Fruit fly (Drosophila melanogaster) whole organism, embryonic: ENCODE data around the gene Tcs4.

Experiments
- Abd-B ChIP-seq: fragments of 200-800 bp; sonication (Bioruptor generic); optimal IDR thresholded peaks from 2 replicates; lab custom pipeline; 2018; ENCODE audit warnings: missing biosample characterization, mild to moderate bottlenecking, missing genetic modification characterization, moderate library complexity
- Asciz ChIP-seq: fragments of 200-800 bp; sonication (Bioruptor generic); optimal IDR thresholded peaks from 2 replicates; lab custom pipeline; 2017; ENCODE audit warnings: missing biosample characterization, mild to moderate bottlenecking, missing genetic modification characterization, missing genetic modification reagents
- Atf-2 ChIP-seq: fragments of 200-800 bp; sonication (Bioruptor generic); optimal IDR thresholded peaks from 2 replicates; lab custom pipeline; 2016; ENCODE audit warnings: missing biosample characterization, missing genetic modification characterization
- BEAF-32 ChIP-seq: fragments of 200-800 bp; sonication (Bioruptor generic); optimal IDR thresholded peaks from 3 replicates; lab custom pipeline; 2017; ENCODE audit warnings: missing biosample characterization, missing genetic modification characterization, mild to moderate bottlenecking, moderate library complexity, missing genetic modification reagents
- Bdp1 ChIP-seq: fragments of 200-800 bp; sonication (Bioruptor generic); optimal IDR thresholded peaks from 3 replicates; lab custom pipeline; 2016; ENCODE audit warnings: missing biosample characterization, missing genetic modification characterization
- CG10147 ChIP-seq: fragments of 200-800 bp; sonication (Bioruptor generic); optimal IDR thresholded peaks from 2 replicates; lab custom pipeline; 2019; ENCODE audit warnings: missing biosample characterization, mild to moderate bottlenecking, missing genetic modification characterization, moderate library complexity
- CG10543 ChIP-seq: fragments of 200-800 bp; sonication (Bioruptor generic); optimal IDR thresholded peaks from 3 replicates; lab custom pipeline; 2017; ENCODE audit warnings: missing biosample characterization, mild to moderate bottlenecking, missing genetic modification characterization, moderate library complexity
- CG11504 ChIP-seq: fragments of 200-800 bp; sonication (Bioruptor generic); optimal IDR thresholded peaks from 3 replicates; lab custom pipeline; 2019; ENCODE audit warnings: missing biosample characterization, mild to moderate bottlenecking, missing genetic modification characterization, moderate library complexity
- CG12769 ChIP-seq: fragments of 200-800 bp; sonication (Bioruptor generic); optimal IDR thresholded peaks from 2 replicates; lab custom pipeline; 2019; ENCODE audit warnings: missing biosample characterization, mild to moderate bottlenecking, missing genetic modification characterization, moderate library complexity
- CG13296 ChIP-seq: fragments of 200-800 bp; sonication (Bioruptor generic); optimal IDR thresholded peaks from 3 replicates; lab custom pipeline; 2018; ENCODE audit warnings: missing biosample characterization, mild to moderate bottlenecking, missing genetic modification characterization
- CG14667 ChIP-seq: fragments of 200-800 bp; sonication (Bioruptor generic); IDR thresholded peaks from 2 replicates; pipeline ENCODE4 v1.3.6; 2022; ENCODE audit warnings: missing biosample characterization, missing genetic modification characterization
- CG1602 ChIP-seq: fragments of 200-800 bp; sonication (Bioruptor generic); optimal IDR thresholded peaks from 3 replicates; lab custom pipeline; 2016; ENCODE audit warnings: missing biosample characterization, missing genetic modification characterization
- CG16815 ChIP-seq: fragments of 200-800 bp; sonication (Bioruptor generic); optimal IDR thresholded peaks from 3 replicates; lab custom pipeline; 2017; ENCODE audit warnings: missing biosample characterization, mild to moderate bottlenecking, missing genetic modification characterization
- CG2116 ChIP-seq: fragments of 200-800 bp; sonication (Bioruptor generic); optimal IDR thresholded peaks from 3 replicates; lab custom pipeline; 2018; ENCODE audit warnings: missing biosample characterization, mild to moderate bottlenecking, missing genetic modification characterization
- CG2678 ChIP-seq: fragments of 200-800 bp; sonication (Bioruptor generic); optimal IDR thresholded peaks from 3 replicates; lab custom pipeline; 2019; ENCODE audit warnings: missing biosample characterization, mild to moderate bottlenecking, missing genetic modification characterization, moderate library complexity
- CG32532 ChIP-seq: fragments of 200-800 bp; sonication (Bioruptor generic); IDR thresholded peaks from 2 replicates; pipeline ENCODE4 v1.3.6; 2022; ENCODE audit warnings: missing biosample characterization, missing genetic modification characterization
- CG3407 ChIP-seq: fragments of 200-800 bp; sonication (Bioruptor generic); optimal IDR thresholded peaks from 2 replicates; lab custom pipeline; 2018; ENCODE audit warnings: missing biosample characterization, mild to moderate bottlenecking, missing genetic modification characterization
- CG3838 ChIP-seq: fragments of 200-800 bp; sonication (Bioruptor generic); optimal IDR thresholded peaks from 3 replicates; lab custom pipeline; 2016; ENCODE audit warnings: missing biosample characterization, missing genetic modification characterization
- CG43689 ChIP-seq: fragments of 200-800 bp; sonication (Bioruptor generic); IDR thresholded peaks from 2 replicates; pipeline ENCODE4 v1.3.6; 2022; ENCODE audit warnings: missing biosample characterization, missing genetic modification characterization
- CG4854 ChIP-seq: fragments of 200-800 bp; sonication (Bioruptor generic); optimal IDR thresholded peaks from 2 replicates; lab custom pipeline; 2016; ENCODE audit warnings: missing biosample characterization, missing genetic modification characterization, inconsistent platforms
- CG6683 ChIP-seq: fragments of 200-800 bp; sonication (Bioruptor generic); optimal IDR thresholded peaks from 2 replicates; lab custom pipeline; 2017; ENCODE audit warnings: missing biosample characterization, mild to moderate bottlenecking, missing genetic modification characterization, missing genetic modification reagents
- CG6791 ChIP-seq: fragments of 200-800 bp; sonication (Bioruptor generic); IDR thresholded peaks from 3 replicates; pipeline ENCODE4 v1.3.6; 2022; ENCODE audit warnings: missing biosample characterization, missing genetic modification characterization; ENCODE audit not compliant: partially characterized antibody
- Dek ChIP-seq: fragments of 200-800 bp; sonication (Bioruptor generic); optimal IDR thresholded peaks from 3 replicates; lab custom pipeline; 2019; ENCODE audit warnings: missing biosample characterization, mild to moderate bottlenecking, missing genetic modification characterization, moderate library complexity
- Dfd ChIP-seq, 2 experiments: fragments of >200 bp; optimal IDR thresholded peaks; 2 replicates each; lab custom pipeline; 2017; ENCODE audit warnings: missing biosample characterization in 2 of 2, missing genetic modification characterization in 2 of 2
- Dp ChIP-seq: fragments of 200-800 bp; sonication (Bioruptor generic); optimal IDR thresholded peaks from 2 replicates; lab custom pipeline; 2018; ENCODE audit warnings: missing biosample characterization, mild to moderate bottlenecking, missing genetic modification characterization, moderate library complexity
- Hey ChIP-seq: fragments of 200-800 bp; sonication (Bioruptor generic); optimal IDR thresholded peaks from 3 replicates; lab custom pipeline; 2018; ENCODE audit warnings: missing biosample characterization, mild to moderate bottlenecking, missing genetic modification characterization
- Hr39 ChIP-seq: fragments of >200 bp; optimal IDR thresholded peaks from 2 replicates; lab custom pipeline; 2017
- Myb ChIP-seq: fragments of 200-800 bp; sonication (Bioruptor generic); optimal IDR thresholded peaks from 2 replicates; lab custom pipeline; 2016; ENCODE audit warnings: missing biosample characterization, missing genetic modification characterization
- NC2β ChIP-seq: fragments of 200-800 bp; sonication (Bioruptor generic); optimal IDR thresholded peaks from 2 replicates; lab custom pipeline; 2016; ENCODE audit warnings: missing biosample characterization, missing genetic modification characterization
- Six4 ChIP-seq: fragments of 200-800 bp; sonication (Bioruptor generic); optimal IDR thresholded peaks from 2 replicates; lab custom pipeline; 2016; ENCODE audit warnings: missing biosample characterization, missing genetic modification characterization
- Stat92E ChIP-seq, 3 experiments: fragments of >200 bp in 2 of 3; fragments of 200-800 bp in 1 of 3; sonication (Bioruptor generic) in 1 of 3; optimal IDR thresholded peaks; 2 replicates each; lab custom pipeline; 2017 to 2019; ENCODE audit warnings: missing biosample characterization in 3 of 3, missing genetic modification characterization in 3 of 3, mild to moderate bottlenecking in 1 of 3, moderate library complexity in 1 of 3
- Tbp ChIP-seq: fragments of >200 bp; optimal IDR thresholded peaks from 2 replicates; lab custom pipeline; 2018; ENCODE audit warnings: missing biosample characterization, missing genetic modification characterization
- YL-1 ChIP-seq: fragments of 200-800 bp; sonication (Bioruptor generic); optimal IDR thresholded peaks from 3 replicates; lab custom pipeline; 2017; ENCODE audit warnings: missing biosample characterization, mild to moderate bottlenecking, missing genetic modification characterization
- bsh ChIP-seq, 2 experiments: fragments of 200-800 bp; sonication (Bioruptor generic); optimal IDR thresholded peaks; 2 replicates each; lab custom pipeline; 2017 to 2018; ENCODE audit warnings: mild to moderate bottlenecking in 2 of 2, missing biosample characterization in 2 of 2, missing genetic modification characterization in 2 of 2, moderate library complexity in 1 of 2
- caup ChIP-seq: fragments of 200-800 bp; sonication (Bioruptor generic); optimal IDR thresholded peaks from 3 replicates; lab custom pipeline; 2017; ENCODE audit warnings: missing biosample characterization, mild to moderate bottlenecking, missing genetic modification characterization, moderate library complexity; ENCODE audit not compliant: severe bottlenecking
- corto ChIP-seq: fragments of 200-800 bp; sonication (Bioruptor generic); optimal IDR thresholded peaks from 2 replicates; lab custom pipeline; 2016; ENCODE audit warnings: missing biosample characterization, mild to moderate bottlenecking, missing genetic modification characterization, moderate library complexity
- disco-r ChIP-seq: fragments of 200-800 bp; sonication (Bioruptor generic); optimal IDR thresholded peaks from 2 replicates; lab custom pipeline; 2016; ENCODE audit warnings: missing biosample characterization, missing genetic modification characterization
- gem ChIP-seq: fragments of 200-800 bp; sonication (Bioruptor generic); optimal IDR thresholded peaks from 2 replicates; lab custom pipeline; 2019; ENCODE audit warnings: missing biosample characterization, mild to moderate bottlenecking, missing genetic modification characterization, moderate library complexity
- h ChIP-seq: fragments of >200 bp; optimal IDR thresholded peaks from 2 replicates; lab custom pipeline; 2017
- insv ChIP-seq, 2 experiments: fragments of 200-800 bp; sonication (Bioruptor generic); optimal IDR thresholded peaks; 3 replicates each; lab custom pipeline; 2016 to 2018; ENCODE audit warnings: missing biosample characterization in 2 of 2, missing genetic modification characterization in 2 of 2
- ken ChIP-seq: fragments of 200-800 bp; sonication (Bioruptor generic); IDR thresholded peaks from 3 replicates; pipeline ENCODE4 v1.3.6; 2022; ENCODE audit warnings: missing biosample characterization, missing genetic modification characterization
- nerfin-1 ChIP-seq: fragments of 200-800 bp; sonication (Bioruptor generic); optimal IDR thresholded peaks from 3 replicates; lab custom pipeline; 2019; ENCODE audit warnings: missing biosample characterization, mild to moderate bottlenecking, missing genetic modification characterization, moderate library complexity
- p53 ChIP-seq: fragments of 200-800 bp; sonication (Bioruptor generic); optimal IDR thresholded peaks from 2 replicates; lab custom pipeline; 2016; ENCODE audit warnings: missing biosample characterization, missing genetic modification characterization
- pb ChIP-seq: fragments of 200-800 bp; sonication (Bioruptor generic); optimal IDR thresholded peaks from 3 replicates; lab custom pipeline; 2016; ENCODE audit warnings: missing biosample characterization, missing genetic modification characterization
- shn ChIP-seq: fragments of 200-800 bp; sonication (Bioruptor generic); optimal IDR thresholded peaks from 3 replicates; lab custom pipeline; 2016; ENCODE audit warnings: missing biosample characterization, missing genetic modification characterization
- tll ChIP-seq, 2 experiments: fragments of 200-800 bp in 1 of 2; fragments of >200 bp in 1 of 2; sonication (Bioruptor generic) in 1 of 2; optimal IDR thresholded peaks; 2 replicates each; lab custom pipeline; 2017 to 2019; ENCODE audit warnings: missing biosample characterization in 2 of 2, missing genetic modification characterization in 2 of 2, mild to moderate bottlenecking in 1 of 2, moderate library complexity in 1 of 2
- z ChIP-seq: fragments of 200-800 bp; sonication (Bioruptor generic); IDR thresholded peaks from 3 replicates; pipeline ENCODE4 v1.3.6; 2022; ENCODE audit warnings: missing biosample characterization, missing genetic modification characterization
- zf30C ChIP-seq: fragments of 200-800 bp; sonication (Bioruptor generic); optimal IDR thresholded peaks from 3 replicates; lab custom pipeline; 2018; ENCODE audit warnings: missing biosample characterization, mild to moderate bottlenecking, missing genetic modification characterization

The Tcs4 gene

dm6 chrX:19692951-19693698 lies 8.4 kb downstream of the Tcs4 start, which contains the start of gene Mer (continued):
- TF ChIP-seq zf30C (GFP tag; lab: Kevin White, UChicago) (no peak), ken (GFP tag; lab: Robert Waterston, UW) (peak; percentile 76), gem (tag; lab: Kevin White, UChicago) (peak; percentile 88), CG32532 (GFP tag; lab: Robert Waterston, UW) (peak; percentile 89), p53 (GFP tag; lab: Kevin White, UChicago) (peak; percentile 71), CG3838 (GFP tag; lab: Kevin White, UChicago) (no peak), Atf-2 (GFP tag; lab: Kevin White, UChicago) (peak; percentile 65), CG11504 (peak; percentile 85), CG3407 (GFP tag; lab: Kevin White, UChicago) (peak; percentile 47), CG10543 (GFP tag; lab: Kevin White, UChicago) (peak; percentile 67), corto (GFP tag; lab: Kevin White, UChicago) (peak; percentile 6), CG2678 (tag; lab: Kevin White, UChicago) (peak; percentile 88), CG12769 (tag; lab: Kevin White, UChicago) (peak; percentile 94), CG1602 (peak; percentile 64), pb (GFP tag; lab: Kevin White, UChicago) (peak; percentile 89), Asciz (GFP tag; lab: Kevin White, UChicago) (no peak), nerfin-1 (tag; lab: Kevin White, UChicago) (peak; percentile 73), CG6791 (GFP tag; lab: Robert Waterston, UW) (no peak), Six4 (peak; percentile 78), shn (GFP tag; lab: Kevin White, UChicago) (peak; percentile 89), CG13296 (peak; percentile 87), caup (GFP tag; lab: Kevin White, UChicago) (peak; percentile 89), disco-r (GFP tag; lab: Kevin White, UChicago) (peak; percentile 74), NC2β (GFP tag; lab: Kevin White, UChicago) (peak; percentile 79), YL-1 (peak; percentile 71), insv (GFP tag; optimal IDR thresholded peaks at IDR 0.05; lab: Kevin White, UChicago) (peak in 1 of 2 experiments; percentile 45), Myb (GFP tag; lab: Kevin White, UChicago) (peak; percentile 71), CG16815 (peak; percentile 66), Dek (tag; lab: Kevin White, UChicago) (peak; percentile 74), CG6683 (GFP tag; lab: Kevin White, UChicago) (peak; percentile 58), Dp (GFP tag; lab: Kevin White, UChicago) (peak; percentile 32), CG4854 (GFP tag; lab: Kevin White, UChicago) (peak; percentile 52), h (lab: Kevin White, UChicago) (no peak), CG10147 (GFP tag; lab: Kevin White, UChicago) (peak; percentile 78), Bdp1 (GFP tag; lab: Kevin White, UChicago) (peak; percentile 73), CG2116 (GFP tag; lab: Kevin White, UChicago) (peak; percentile 49), z (no peak), Stat92E (GFP tag; optimal IDR thresholded peaks at IDR 0.05; lab: Kevin White, UChicago) (peak in 1 of 3 experiments; percentile 42), Dfd (GFP tag; optimal IDR thresholded peaks at IDR 0.05; lab: Kevin White, UChicago) (no peak), CG14667 (peak; percentile 52; the same call in 1 of the 2 replicates), bsh (GFP tag; optimal IDR thresholded peaks at IDR 0.05; lab: Kevin White, UChicago) (peak; percentile 76 to 82), Hr39 (lab: Kevin White, UChicago) (no peak), Hey (tag; lab: Kevin White, UChicago) (no peak), BEAF-32 (GFP tag; lab: Kevin White, UChicago) (peak; percentile 34), Tbp (GFP tag; lab: Kevin White, UChicago) (no peak), tll (GFP tag; optimal IDR thresholded peaks at IDR 0.05; lab: Kevin White, UChicago) (no peak), CG43689 (GFP tag; lab: Robert Waterston, UW) (0 out of 2 replicates have a peak, but pooled peaks have one; percentile 31), Abd-B (GFP tag; lab: Kevin White, UChicago) (peak; percentile 73)
